1 fruit fly cellular context compared by ENCODE assay signal in the genomic region with DNA sequence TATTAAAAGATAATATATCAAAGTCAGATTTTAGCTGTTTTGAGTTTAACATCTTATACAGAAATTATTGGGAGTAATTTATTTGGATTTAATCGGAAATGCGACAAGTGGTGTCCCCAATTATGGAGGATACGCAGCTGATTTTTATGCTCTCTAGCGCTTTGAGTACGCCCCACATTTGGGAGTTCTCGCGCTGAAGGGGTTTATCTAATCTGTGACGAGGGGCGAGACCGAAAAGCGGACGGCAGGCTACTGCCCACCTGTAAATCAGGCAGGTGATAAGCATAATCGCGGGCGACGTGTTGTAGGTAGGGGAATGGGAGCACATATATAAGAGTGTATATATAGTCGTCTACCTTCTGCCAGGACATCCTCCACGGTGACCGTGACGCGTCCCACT.
TF ChIP-seq lines count a peak whose summit lies in the region.

No protein-coding gene starts in this region.

TF ChIP-seq in whole organism, embryonic, 481 proteins besides CTCF, POLR2A, EP300 and RAD21 (continued from another document):
- TF ChIP-seq CG4854 (GFP tag; optimal IDR thresholded peaks at IDR 0.05; lab: Kevin White, UChicago) = no peak
- no peak for TF ChIP-seq CG9797 (GFP tag; optimal IDR thresholded peaks at IDR 0.05; lab: Kevin White, UChicago)
- no peak for TF ChIP-seq tll (GFP tag; optimal IDR thresholded peaks at IDR 0.05; lab: Kevin White, UChicago)
- no peak for TF ChIP-seq Oli (tag; optimal IDR thresholded peaks at IDR 0.05; lab: Kevin White, UChicago)
- no peak for TF ChIP-seq otp (GFP tag; IDR thresholded peaks at IDR 0.05; lab: Robert Waterston, UW)
- TF ChIP-seq gfzf (GFP tag; optimal IDR thresholded peaks at IDR 0.05; lab: Kevin White, UChicago) = no peak
- TF ChIP-seq CG32767 (GFP tag; IDR thresholded peaks at IDR 0.05; lab: Robert Waterston, UW) = no peak
- TF ChIP-seq Antp (GFP tag; optimal IDR thresholded peaks at IDR 0.05; lab: Kevin White, UChicago) = no peak
- TF ChIP-seq CG11504 (tag; optimal IDR thresholded peaks at IDR 0.05; lab: Kevin White, UChicago) = no peak
- no peak for TF ChIP-seq CG15073 (GFP tag; optimal IDR thresholded peaks at IDR 0.05; lab: Kevin White, UChicago)
- TF ChIP-seq eyg (GFP tag; optimal IDR thresholded peaks at IDR 0.05; lab: Kevin White, UChicago) = no peak
- no peak for TF ChIP-seq Atf-2 (GFP tag; optimal IDR thresholded peaks at IDR 0.05; lab: Kevin White, UChicago)
- TF ChIP-seq BtbVII (GFP tag; optimal IDR thresholded peaks at IDR 0.05; lab: Kevin White, UChicago) = peak; percentile 27
- no peak for TF ChIP-seq pnt (GFP tag; optimal IDR thresholded peaks at IDR 0.05; lab: Kevin White, UChicago)
- TF ChIP-seq lbe (GFP tag; optimal IDR thresholded peaks at IDR 0.05; lab: Kevin White, UChicago) = no peak
- peak; percentile 14; the same call in 1 of the 2 replicates for TF ChIP-seq CG32532 (GFP tag; IDR thresholded peaks at IDR 0.05; lab: Robert Waterston, UW)
- TF ChIP-seq CG2199 (GFP tag; IDR thresholded peaks at IDR 0.05; lab: Robert Waterston, UW) = no peak
- no peak for TF ChIP-seq Adf1 (GFP tag; IDR thresholded peaks at IDR 0.05; lab: Robert Waterston, UW)
- no peak for TF ChIP-seq dpn (GFP tag; optimal IDR thresholded peaks at IDR 0.05; lab: Kevin White, UChicago)
- TF ChIP-seq CG12942 (GFP tag; optimal IDR thresholded peaks at IDR 0.05; lab: Kevin White, UChicago) = no peak
- TF ChIP-seq CG34376 (GFP tag; optimal IDR thresholded peaks at IDR 0.05; lab: Kevin White, UChicago) = peak; percentile 8
- TF ChIP-seq CG30403 (GFP tag; optimal IDR thresholded peaks at IDR 0.05; lab: Kevin White, UChicago) = no peak
- no peak for TF ChIP-seq CG8290 (GFP tag; optimal IDR thresholded peaks at IDR 0.05; lab: Kevin White, UChicago)
- TF ChIP-seq CG8290 (tag; optimal IDR thresholded peaks at IDR 0.05; lab: Kevin White, UChicago) = peak in 1 of 2 experiments; percentile 28
- no peak for TF ChIP-seq Ets65A (GFP tag; lab: Kevin White, UChicago)
- no peak for TF ChIP-seq Ssrp (tag; optimal IDR thresholded peaks at IDR 0.05; lab: Kevin White, UChicago)
- TF ChIP-seq gsb-n (tag; optimal IDR thresholded peaks at IDR 0.05; lab: Kevin White, UChicago) = no peak
- TF ChIP-seq CoRest (tag; optimal IDR thresholded peaks at IDR 0.05; lab: Kevin White, UChicago) = no peak
- TF ChIP-seq CG18011 (GFP tag; optimal IDR thresholded peaks at IDR 0.05; lab: Kevin White, UChicago) = no peak
- no peak for TF ChIP-seq CG3407 (GFP tag; optimal IDR thresholded peaks at IDR 0.05; lab: Kevin White, UChicago)
- no peak for TF ChIP-seq CrebB (tag; optimal IDR thresholded peaks at IDR 0.05; lab: Kevin White, UChicago)
- no peak for TF ChIP-seq CG16815 (GFP tag; optimal IDR thresholded peaks at IDR 0.05; lab: Kevin White, UChicago)
- TF ChIP-seq CG11398 (GFP tag; optimal IDR thresholded peaks at IDR 0.05; lab: Kevin White, UChicago) = no peak
- TF ChIP-seq phol (tag; optimal IDR thresholded peaks at IDR 0.05; lab: Kevin White, UChicago) = no peak
- TF ChIP-seq CG15011 (GFP tag; optimal IDR thresholded peaks at IDR 0.05; lab: Kevin White, UChicago) = no peak
- peak; percentile 37 for TF ChIP-seq sug (tag; optimal IDR thresholded peaks at IDR 0.05; lab: Kevin White, UChicago)
- TF ChIP-seq CG15269 (tag; optimal IDR thresholded peaks at IDR 0.05; lab: Kevin White, UChicago) = no peak
- TF ChIP-seq mirr (GFP tag; optimal IDR thresholded peaks at IDR 0.05; lab: Kevin White, UChicago) = peak; percentile 12
- no peak for TF ChIP-seq Lim3 (GFP tag; IDR thresholded peaks at IDR 0.05; lab: Robert Waterston, UW)
- TF ChIP-seq rib (GFP tag; IDR thresholded peaks at IDR 0.05; lab: Robert Waterston, UW) = no peak
- TF ChIP-seq unpg (GFP tag; optimal IDR thresholded peaks at IDR 0.05; lab: Kevin White, UChicago) = no peak
- no peak for TF ChIP-seq z (GFP tag; IDR thresholded peaks at IDR 0.05; lab: Robert Waterston, UW)
- no peak for TF ChIP-seq sima (GFP tag; optimal IDR thresholded peaks at IDR 0.05; lab: Kevin White, UChicago)
- TF ChIP-seq Sin3A (optimal IDR thresholded peaks at IDR 0.05; lab: Kevin White, UChicago) = no peak
- TF ChIP-seq NFAT (GFP tag; IDR thresholded peaks at IDR 0.05; lab: Robert Waterston, UW) = no peak
- no peak for TF ChIP-seq Doc2 (GFP tag; IDR thresholded peaks at IDR 0.05; lab: Robert Waterston, UW)
- TF ChIP-seq Six4 (GFP tag; optimal IDR thresholded peaks at IDR 0.05; lab: Kevin White, UChicago) = no peak
- TF ChIP-seq bsh (GFP tag; optimal IDR thresholded peaks at IDR 0.05; lab: Kevin White, UChicago) = no peak
- peak; percentile 74 for TF ChIP-seq GATAe (GFP tag; conservative IDR thresholded peaks at IDR 0.05; lab: Robert Waterston, UW)
- TF ChIP-seq Usf (GFP tag; optimal IDR thresholded peaks at IDR 0.05; lab: Kevin White, UChicago) = no peak
- no peak for TF ChIP-seq Dad (GFP tag; optimal IDR thresholded peaks at IDR 0.05; lab: Kevin White, UChicago)
- TF ChIP-seq Tbp (GFP tag; optimal IDR thresholded peaks at IDR 0.05; lab: Kevin White, UChicago) = no peak
- no peak for TF ChIP-seq CG1602 (GFP tag; optimal IDR thresholded peaks at IDR 0.05; lab: Kevin White, UChicago)
- peak in 1 of 2 experiments; percentile 11 for TF ChIP-seq Pdp1 (GFP tag; optimal IDR thresholded peaks at IDR 0.05; lab: Kevin White, UChicago)
- no peak for TF ChIP-seq CG10959 (GFP tag; IDR thresholded peaks at IDR 0.05; lab: Robert Waterston, UW)
- TF ChIP-seq CG7963 (GFP tag; IDR thresholded peaks at IDR 0.05; lab: Robert Waterston, UW; ENCODE audit: partially characterized antibody) = no peak
- TF ChIP-seq CG7987 (GFP tag; optimal IDR thresholded peaks at IDR 0.05; lab: Kevin White, UChicago) = no peak
- TF ChIP-seq CG42726 (GFP tag; IDR thresholded peaks at IDR 0.05; lab: Robert Waterston, UW; ENCODE audit: partially characterized antibody) = no peak
- peak; percentile 33 for TF ChIP-seq CG10543 (GFP tag; optimal IDR thresholded peaks at IDR 0.05; lab: Kevin White, UChicago)
- peak; percentile 69 for TF ChIP-seq CG1529 (GFP tag; optimal IDR thresholded peaks at IDR 0.05; lab: Kevin White, UChicago)
- no peak for TF ChIP-seq Opbp (GFP tag; IDR thresholded peaks at IDR 0.05; lab: Robert Waterston, UW; ENCODE audit: partially characterized antibody)
- TF ChIP-seq gcm2 (GFP tag; optimal IDR thresholded peaks at IDR 0.05; lab: Kevin White, UChicago) = no peak
- peak; percentile 87 for TF ChIP-seq Hey (tag; optimal IDR thresholded peaks at IDR 0.05; lab: Kevin White, UChicago)
- TF ChIP-seq CG11695 (GFP tag; IDR thresholded peaks at IDR 0.05; lab: Robert Waterston, UW) = no peak
- TF ChIP-seq CG11696 (GFP tag; IDR thresholded peaks at IDR 0.05; lab: Robert Waterston, UW) = no peak
- TF ChIP-seq sna (GFP tag; IDR thresholded peaks at IDR 0.05; lab: Robert Waterston, UW; ENCODE audit: partially characterized antibody) = no peak
- no peak for TF ChIP-seq CG18764 (GFP tag; optimal IDR thresholded peaks at IDR 0.05; lab: Kevin White, UChicago)
- no peak for TF ChIP-seq oc (tag; optimal IDR thresholded peaks at IDR 0.05; lab: Kevin White, UChicago)
- no peak for TF ChIP-seq CG10462 (GFP tag; optimal IDR thresholded peaks at IDR 0.05; lab: Kevin White, UChicago)
- TF ChIP-seq ems (GFP tag; optimal IDR thresholded peaks at IDR 0.05; lab: Kevin White, UChicago) = no peak
- TF ChIP-seq chn (GFP tag; optimal IDR thresholded peaks at IDR 0.05; lab: Kevin White, UChicago) = no peak
- no peak for TF ChIP-seq Mrtf (GFP tag; IDR thresholded peaks at IDR 0.05; lab: Robert Waterston, UW)
- no peak for TF ChIP-seq CG8478 (optimal IDR thresholded peaks at IDR 0.05; lab: Kevin White, UChicago)
- no peak for TF ChIP-seq CG2875 (GFP tag; optimal IDR thresholded peaks at IDR 0.05; lab: Kevin White, UChicago)
- TF ChIP-seq wdn (GFP tag; IDR thresholded peaks at IDR 0.05; lab: Robert Waterston, UW) = no peak
- no peak for TF ChIP-seq ci (GFP tag; IDR thresholded peaks at IDR 0.05; lab: Robert Waterston, UW)
- TF ChIP-seq gem (tag; optimal IDR thresholded peaks at IDR 0.05; lab: Kevin White, UChicago) = no peak
- TF ChIP-seq CG12299 (tag; optimal IDR thresholded peaks at IDR 0.05; lab: Kevin White, UChicago) = no peak
- TF ChIP-seq CG3281 (GFP tag; optimal IDR thresholded peaks at IDR 0.05; lab: Kevin White, UChicago) = no peak
- TF ChIP-seq Med (GFP tag; lab: Kevin White, UChicago) = no peak
- no peak for TF ChIP-seq Asciz (GFP tag; optimal IDR thresholded peaks at IDR 0.05; lab: Kevin White, UChicago)
- no peak for TF ChIP-seq CG10431 (GFP tag; optimal IDR thresholded peaks at IDR 0.05; lab: Kevin White, UChicago)
- TF ChIP-seq CG4360 (GFP tag; IDR thresholded peaks at IDR 0.05; lab: Robert Waterston, UW) = no peak
- no peak for TF ChIP-seq CG15696 (tag; optimal IDR thresholded peaks at IDR 0.05; lab: Kevin White, UChicago)
- peak; percentile 36 for TF ChIP-seq HmgZ (tag; optimal IDR thresholded peaks at IDR 0.05; lab: Kevin White, UChicago)
- TF ChIP-seq gt (GFP tag; IDR thresholded peaks at IDR 0.05; lab: Robert Waterston, UW) = no peak
- no peak for TF ChIP-seq CG17186 (GFP tag; optimal IDR thresholded peaks at IDR 0.05; lab: Kevin White, UChicago)
- TF ChIP-seq HLHmδ (GFP tag; optimal IDR thresholded peaks at IDR 0.05; lab: Kevin White, UChicago) = no peak
- TF ChIP-seq BEAF-32 (GFP tag; optimal IDR thresholded peaks at IDR 0.05; lab: Kevin White, UChicago) = no peak
- no peak for TF ChIP-seq CG31224 (GFP tag; IDR thresholded peaks at IDR 0.05; lab: Robert Waterston, UW)
- no peak for TF ChIP-seq danr (GFP tag; IDR thresholded peaks at IDR 0.05; lab: Robert Waterston, UW)
- TF ChIP-seq Hsf (GFP tag; optimal IDR thresholded peaks at IDR 0.05; lab: Kevin White, UChicago) = no peak
- no peak for TF ChIP-seq CG14014 (GFP tag; IDR thresholded peaks at IDR 0.05; lab: Robert Waterston, UW)
- TF ChIP-seq Nf-YA (GFP tag; IDR thresholded peaks at IDR 0.05; lab: Robert Waterston, UW) = no peak
- TF ChIP-seq CG12744 (GFP tag; optimal IDR thresholded peaks at IDR 0.05; lab: Kevin White, UChicago) = no peak
- no peak for TF ChIP-seq pan (optimal IDR thresholded peaks at IDR 0.05; lab: Kevin White, UChicago)
- TF ChIP-seq pan (GFP tag; optimal IDR thresholded peaks at IDR 0.05 in 1 of 2, IDR thresholded peaks at IDR 0.05 in 1 of 2) = no peak
- TF ChIP-seq exex (tag; optimal IDR thresholded peaks at IDR 0.05; lab: Kevin White, UChicago) = peak; percentile 68
- TF ChIP-seq lola (GFP tag; optimal IDR thresholded peaks at IDR 0.05; lab: Kevin White, UChicago) = no peak
- TF ChIP-seq HLH3B (GFP tag; IDR thresholded peaks at IDR 0.05; lab: Robert Waterston, UW) = 0 out of 2 replicates have a peak, but pooled peaks have one; percentile 21
- peak; percentile 46 for TF ChIP-seq Kr (GFP tag; optimal IDR thresholded peaks at IDR 0.05; lab: Kevin White, UChicago)
- no peak for TF ChIP-seq nom (GFP tag; optimal IDR thresholded peaks at IDR 0.05; lab: Kevin White, UChicago)
- no peak for TF ChIP-seq run (tag; optimal IDR thresholded peaks at IDR 0.05; lab: Kevin White, UChicago)
- no peak for TF ChIP-seq Dip3 (GFP tag; optimal IDR thresholded peaks at IDR 0.05; lab: Kevin White, UChicago)
- TF ChIP-seq dimm (GFP tag; IDR thresholded peaks at IDR 0.05; lab: Robert Waterston, UW) = no peak
- no peak for TF ChIP-seq CG43689 (GFP tag; IDR thresholded peaks at IDR 0.05; lab: Robert Waterston, UW)
- TF ChIP-seq onecut (GFP tag; IDR thresholded peaks at IDR 0.05; lab: Robert Waterston, UW) = no peak
- TF ChIP-seq CG18599 (GFP tag; optimal IDR thresholded peaks at IDR 0.05; lab: Kevin White, UChicago) = peak; percentile 8
- TF ChIP-seq Lpt (GFP tag; optimal IDR thresholded peaks at IDR 0.05; lab: Kevin White, UChicago) = no peak
